In genomic region chr3R:9428189-9428699, dm6 we compare ENCODE assay signal across 1 fruit fly cellular context.
TF ChIP-seq lines count a peak whose summit lies in the region.

No protein-coding gene starts in this region.

TF ChIP-seq in whole organism, embryonic, 481 proteins besides CTCF, POLR2A, EP300 and RAD21 (continued from another document and continues in another):
- TF ChIP-seq caup (GFP tag; optimal IDR thresholded peaks at IDR 0.05; lab: Kevin White, UChicago; ENCODE audit: severe bottlenecking) (peak; percentile 69), nom (GFP tag; optimal IDR thresholded peaks at IDR 0.05; lab: Kevin White, UChicago) (peak; percentile 95), lilli (GFP tag; optimal IDR thresholded peaks at IDR 0.05; lab: Kevin White, UChicago) (peak; percentile 18), CG1529 (GFP tag; optimal IDR thresholded peaks at IDR 0.05; lab: Kevin White, UChicago) (peak; percentile 36), YL-1 (GFP tag; optimal IDR thresholded peaks at IDR 0.05; lab: Kevin White, UChicago) (peak; percentile 57), CG33557 (GFP tag; optimal IDR thresholded peaks at IDR 0.05; lab: Kevin White, UChicago) (peak; percentile 48), sqz (GFP tag; optimal IDR thresholded peaks at IDR 0.05; lab: Kevin White, UChicago) (peak; percentile 76), CG11696 (GFP tag; IDR thresholded peaks at IDR 0.05; lab: Robert Waterston, UW) (no peak), HLHmδ (GFP tag; optimal IDR thresholded peaks at IDR 0.05; lab: Kevin White, UChicago) (peak; percentile 51), ash1 (GFP tag; optimal IDR thresholded peaks at IDR 0.05; lab: Kevin White, UChicago) (no peak), CG3281 (GFP tag; optimal IDR thresholded peaks at IDR 0.05; lab: Kevin White, UChicago) (peak; percentile 48), Ptx1 (GFP tag; IDR thresholded peaks at IDR 0.05; lab: Robert Waterston, UW) (no peak), pzg (GFP tag; optimal IDR thresholded peaks at IDR 0.05; lab: Kevin White, UChicago) (no peak), Dbx (GFP tag; IDR thresholded peaks at IDR 0.05; lab: Robert Waterston, UW) (peak; percentile 58; the same call in 1 of the 3 replicates), CG8290 (GFP tag; optimal IDR thresholded peaks at IDR 0.05; lab: Kevin White, UChicago) (no peak), CG8290 (tag; optimal IDR thresholded peaks at IDR 0.05; lab: Kevin White, UChicago) (peak; percentile 48 to 65), salm (tag; optimal IDR thresholded peaks at IDR 0.05; lab: Kevin White, UChicago) (peak; percentile 62), ATbp (GFP tag; optimal IDR thresholded peaks at IDR 0.05; lab: Kevin White, UChicago) (peak; percentile 71), CG12104 (GFP tag; optimal IDR thresholded peaks at IDR 0.05; lab: Kevin White, UChicago) (no peak), CG31388 (GFP tag; optimal IDR thresholded peaks at IDR 0.05; lab: Kevin White, UChicago) (no peak), ac (GFP tag; optimal IDR thresholded peaks at IDR 0.05; lab: Kevin White, UChicago) (peak; percentile 8), CG2116 (GFP tag; optimal IDR thresholded peaks at IDR 0.05; lab: Kevin White, UChicago) (no peak), cad (GFP tag; optimal IDR thresholded peaks at IDR 0.05; lab: Kevin White, UChicago) (peak; percentile 2), tll (GFP tag; optimal IDR thresholded peaks at IDR 0.05; lab: Kevin White, UChicago) (peak in 1 of 2 experiments; percentile 24), CG2875 (GFP tag; optimal IDR thresholded peaks at IDR 0.05; lab: Kevin White, UChicago) (peak; percentile 49), CG4404 (GFP tag; IDR thresholded peaks at IDR 0.05; lab: Robert Waterston, UW) (no peak), amos (GFP tag; IDR thresholded peaks at IDR 0.05; lab: Robert Waterston, UW; ENCODE audit: partially characterized antibody) (no peak), Mes4 (GFP tag; optimal IDR thresholded peaks at IDR 0.05; lab: Kevin White, UChicago) (no peak), CG7357 (GFP tag; IDR thresholded peaks at IDR 0.05; lab: Robert Waterston, UW) (no peak), Sox102F (GFP tag; optimal IDR thresholded peaks at IDR 0.05; lab: Kevin White, UChicago) (no peak), aop (GFP tag; IDR thresholded peaks at IDR 0.05; lab: Robert Waterston, UW) (no peak), CG15601 (tag; optimal IDR thresholded peaks at IDR 0.05; lab: Kevin White, UChicago) (peak; percentile 24), B-H1 (GFP tag; IDR thresholded peaks at IDR 0.05; lab: Robert Waterston, UW) (no peak; the same call in 2 of the 3 replicates), CG12744 (GFP tag; optimal IDR thresholded peaks at IDR 0.05; lab: Kevin White, UChicago) (no peak), CG16863 (GFP tag; optimal IDR thresholded peaks at IDR 0.05; lab: Kevin White, UChicago) (no peak), CG14441 (GFP tag; IDR thresholded peaks at IDR 0.05; lab: Robert Waterston, UW) (no peak), CG9609 (GFP tag; optimal IDR thresholded peaks at IDR 0.05; lab: Kevin White, UChicago) (no peak), cwo (GFP tag; optimal IDR thresholded peaks at IDR 0.05; lab: Kevin White, UChicago) (peak; percentile 23), CG10366 (GFP tag; IDR thresholded peaks at IDR 0.05; lab: Robert Waterston, UW) (no peak), Taf1 (GFP tag; IDR thresholded peaks at IDR 0.05; lab: Robert Waterston, UW) (no peak), HmgZ (tag; optimal IDR thresholded peaks at IDR 0.05; lab: Kevin White, UChicago) (peak; percentile 52), Max (GFP tag; optimal IDR thresholded peaks at IDR 0.05; lab: Kevin White, UChicago) (no peak), nmo (GFP tag; optimal IDR thresholded peaks at IDR 0.05; lab: Kevin White, UChicago) (no peak), CG2712 (tag; optimal IDR thresholded peaks at IDR 0.05; lab: Kevin White, UChicago) (no peak), CrebB (tag; optimal IDR thresholded peaks at IDR 0.05; lab: Kevin White, UChicago) (peak; percentile 76), Rx (GFP tag; IDR thresholded peaks at IDR 0.05; lab: Robert Waterston, UW) (no peak), CG14050 (GFP tag; IDR thresholded peaks at IDR 0.05; lab: Robert Waterston, UW) (no peak), emc (GFP tag; optimal IDR thresholded peaks at IDR 0.05; lab: Kevin White, UChicago) (no peak), CG1647 (GFP tag; optimal IDR thresholded peaks at IDR 0.05; lab: Kevin White, UChicago) (no peak), Eip74EF (GFP tag; optimal IDR thresholded peaks at IDR 0.05; lab: Kevin White, UChicago) (peak in 1 of 2 experiments; percentile 57), CG2202 (tag; optimal IDR thresholded peaks at IDR 0.05; lab: Kevin White, UChicago) (no peak), CG17829 (tag; optimal IDR thresholded peaks at IDR 0.05; lab: Kevin White, UChicago) (peak; percentile 14), Hey (tag; optimal IDR thresholded peaks at IDR 0.05; lab: Kevin White, UChicago) (peak; percentile 26), disco-r (GFP tag; optimal IDR thresholded peaks at IDR 0.05; lab: Kevin White, UChicago) (no peak), crp (GFP tag; optimal IDR thresholded peaks at IDR 0.05; lab: Kevin White, UChicago) (no peak), ftz-f1 (GFP tag; optimal IDR thresholded peaks at IDR 0.05; lab: Kevin White, UChicago) (peak; percentile 32), CG15073 (GFP tag; optimal IDR thresholded peaks at IDR 0.05; lab: Kevin White, UChicago) (no peak), CG7987 (GFP tag; optimal IDR thresholded peaks at IDR 0.05; lab: Kevin White, UChicago) (peak; percentile 63), otp (GFP tag; IDR thresholded peaks at IDR 0.05; lab: Robert Waterston, UW) (peak; percentile 69; the same call in 1 of the 3 replicates), Dp (GFP tag; optimal IDR thresholded peaks at IDR 0.05; lab: Kevin White, UChicago) (no peak), Atf6 (GFP tag; IDR thresholded peaks at IDR 0.05; lab: Robert Waterston, UW) (peak; percentile 66), shn (GFP tag; optimal IDR thresholded peaks at IDR 0.05; lab: Kevin White, UChicago) (no peak), CG9932 (GFP tag; IDR thresholded peaks at IDR 0.05; lab: Robert Waterston, UW) (no peak), CG17912 (GFP tag; optimal IDR thresholded peaks at IDR 0.05; lab: Kevin White, UChicago) (peak; percentile 18), Lim3 (GFP tag; IDR thresholded peaks at IDR 0.05; lab: Robert Waterston, UW) (no peak), Hr3 (GFP tag; optimal IDR thresholded peaks at IDR 0.05; lab: Kevin White, UChicago) (no peak), Drgx (GFP tag; IDR thresholded peaks at IDR 0.05; lab: Robert Waterston, UW) (peak; percentile 62), hbn (GFP tag; IDR thresholded peaks at IDR 0.05; lab: Robert Waterston, UW; ENCODE audit: partially characterized antibody) (peak; percentile 58; the same call in 1 of the 2 replicates), CG17186 (GFP tag; optimal IDR thresholded peaks at IDR 0.05; lab: Kevin White, UChicago) (no peak), CG14014 (GFP tag; IDR thresholded peaks at IDR 0.05; lab: Robert Waterston, UW) (peak; percentile 65; the same call in 1 of the 2 replicates), ci (GFP tag; IDR thresholded peaks at IDR 0.05; lab: Robert Waterston, UW) (peak; percentile 81), toy (GFP tag; IDR thresholded peaks at IDR 0.05; lab: Robert Waterston, UW) (no peak), ewg (GFP tag; optimal IDR thresholded peaks at IDR 0.05; lab: Kevin White, UChicago) (no peak), pfk (GFP tag; optimal IDR thresholded peaks at IDR 0.05; lab: Kevin White, UChicago) (peak; percentile 66), Nf-YA (GFP tag; IDR thresholded peaks at IDR 0.05; lab: Robert Waterston, UW) (no peak), al (GFP tag; IDR thresholded peaks at IDR 0.05; lab: Robert Waterston, UW) (no peak), knrl (GFP tag; IDR thresholded peaks at IDR 0.05; lab: Robert Waterston, UW; ENCODE audit: partially characterized antibody) (no peak), CG30431 (GFP tag; optimal IDR thresholded peaks at IDR 0.05; lab: Kevin White, UChicago) (no peak), dpn (GFP tag; optimal IDR thresholded peaks at IDR 0.05; lab: Kevin White, UChicago) (no peak), chm (GFP tag; IDR thresholded peaks at IDR 0.05; lab: Robert Waterston, UW) (peak; percentile 73), CG18599 (GFP tag; optimal IDR thresholded peaks at IDR 0.05; lab: Kevin White, UChicago) (peak; percentile 60), Tbp (GFP tag; optimal IDR thresholded peaks at IDR 0.05; lab: Kevin White, UChicago) (no peak), Awh (GFP tag; IDR thresholded peaks at IDR 0.05; lab: Robert Waterston, UW) (0 out of 2 replicates have a peak, but pooled peaks have one; percentile 18), Dek (tag; optimal IDR thresholded peaks at IDR 0.05; lab: Kevin White, UChicago) (no peak), fru (optimal IDR thresholded peaks at IDR 0.05; lab: Kevin White, UChicago) (no peak), en (GFP tag; optimal IDR thresholded peaks at IDR 0.05; lab: Kevin White, UChicago) (no peak), Hr51 (GFP tag; optimal IDR thresholded peaks at IDR 0.05; lab: Kevin White, UChicago) (no peak), ind (GFP tag; optimal IDR thresholded peaks at IDR 0.05; lab: Kevin White, UChicago) (no peak), tin (GFP tag; optimal IDR thresholded peaks at IDR 0.05; lab: Kevin White, UChicago) (peak; percentile 9), Lpt (GFP tag; optimal IDR thresholded peaks at IDR 0.05; lab: Kevin White, UChicago) (peak; percentile 68), Nf-YC (tag; optimal IDR thresholded peaks at IDR 0.05; lab: Kevin White, UChicago) (peak; percentile 24), CG12659 (GFP tag; optimal IDR thresholded peaks at IDR 0.05; lab: Kevin White, UChicago) (peak; percentile 29), CG3163 (GFP tag; optimal IDR thresholded peaks at IDR 0.05; lab: Kevin White, UChicago) (peak; percentile 21), Usf (GFP tag; optimal IDR thresholded peaks at IDR 0.05; lab: Kevin White, UChicago) (no peak), CG12071 (GFP tag; optimal IDR thresholded peaks at IDR 0.05; lab: Kevin White, UChicago) (peak; percentile 67), ab (GFP tag; optimal IDR thresholded peaks at IDR 0.05; lab: Kevin White, UChicago) (no peak), vvl (GFP tag; IDR thresholded peaks at IDR 0.05; lab: Robert Waterston, UW) (peak; percentile 43; the same call in 1 of the 2 replicates), CG3838 (GFP tag; optimal IDR thresholded peaks at IDR 0.05; lab: Kevin White, UChicago) (no peak), Adf1 (GFP tag; IDR thresholded peaks at IDR 0.05; lab: Robert Waterston, UW) (peak; percentile 40; the same call in 1 of the 2 replicates), Camta (GFP tag; optimal IDR thresholded peaks at IDR 0.05; lab: Kevin White, UChicago) (no peak), Bteb2 (GFP tag; optimal IDR thresholded peaks at IDR 0.05; lab: Kevin White, UChicago) (no peak), CoRest (tag; optimal IDR thresholded peaks at IDR 0.05; lab: Kevin White, UChicago) (no peak), CG8388 (GFP tag; optimal IDR thresholded peaks at IDR 0.05; lab: Kevin White, UChicago) (no peak), CG12155 (GFP tag; optimal IDR thresholded peaks at IDR 0.05; lab: Kevin White, UChicago) (no peak), PHDP (tag; optimal IDR thresholded peaks at IDR 0.05; lab: Kevin White, UChicago) (peak; percentile 50), Oli (tag; optimal IDR thresholded peaks at IDR 0.05; lab: Kevin White, UChicago) (no peak), BEAF-32 (GFP tag; optimal IDR thresholded peaks at IDR 0.05; lab: Kevin White, UChicago) (no peak), Blimp-1 (GFP tag; optimal IDR thresholded peaks at IDR 0.05; lab: Kevin White, UChicago) (no peak), gem (tag; optimal IDR thresholded peaks at IDR 0.05; lab: Kevin White, UChicago) (no peak), sens (GFP tag; lab: Kevin White, UChicago) (peak; percentile 79), Neu2 (GFP tag; optimal IDR thresholded peaks at IDR 0.05; lab: Kevin White, UChicago; ENCODE audit: borderline replicate concordance) (no peak), CG17385 (GFP tag; optimal IDR thresholded peaks at IDR 0.05; lab: Kevin White, UChicago) (peak; percentile 58), HLH3B (GFP tag; IDR thresholded peaks at IDR 0.05; lab: Robert Waterston, UW) (no peak), CG11085 (GFP tag; IDR thresholded peaks at IDR 0.05; lab: Robert Waterston, UW) (no peak), CG3847 (GFP tag; IDR thresholded peaks at IDR 0.05; lab: Robert Waterston, UW) (no peak), Hr78 (GFP tag; optimal IDR thresholded peaks at IDR 0.05; lab: Kevin White, UChicago) (peak in 1 of 2 experiments; percentile 17), zf30C (GFP tag; optimal IDR thresholded peaks at IDR 0.05; lab: Kevin White, UChicago) (peak; percentile 2), CG32772 (GFP tag; IDR thresholded peaks at IDR 0.05; lab: Robert Waterston, UW) (no peak), corto (GFP tag; optimal IDR thresholded peaks at IDR 0.05; lab: Kevin White, UChicago) (peak; percentile 21), CG7745 (tag; optimal IDR thresholded peaks at IDR 0.05; lab: Kevin White, UChicago) (peak; percentile 11), insv (GFP tag; optimal IDR thresholded peaks at IDR 0.05; lab: Kevin White, UChicago) (peak in 1 of 2 experiments; percentile 86), trh (GFP tag; optimal IDR thresholded peaks at IDR 0.05; lab: Kevin White, UChicago) (no peak), CG17359 (tag; optimal IDR thresholded peaks at IDR 0.05; lab: Kevin White, UChicago) (no peak), Rfx (GFP tag; IDR thresholded peaks at IDR 0.05; lab: Robert Waterston, UW) (peak; percentile 29; the same call in 1 of the 2 replicates), Hmx (GFP tag; optimal IDR thresholded peaks at IDR 0.05; lab: Kevin White, UChicago) (no peak), CG12769 (tag; optimal IDR thresholded peaks at IDR 0.05; lab: Kevin White, UChicago) (peak; percentile 94), cg (GFP tag; optimal IDR thresholded peaks at IDR 0.05; lab: Kevin White, UChicago) (peak; percentile 86), vfl (GFP tag; optimal IDR thresholded peaks at IDR 0.05; lab: Kevin White, UChicago) (no peak), bowl (GFP tag; IDR thresholded peaks at IDR 0.05; lab: Robert Waterston, UW) (peak; percentile 47; the same call in 1 of the 2 replicates), CG15479 (GFP tag; optimal IDR thresholded peaks at IDR 0.05; lab: Kevin White, UChicago) (peak; percentile 88), ERR (GFP tag; optimal IDR thresholded peaks at IDR 0.05; lab: Kevin White, UChicago) (peak; percentile 27), NFAT (GFP tag; IDR thresholded peaks at IDR 0.05; lab: Robert Waterston, UW) (no peak), CG4854 (GFP tag; optimal IDR thresholded peaks at IDR 0.05; lab: Kevin White, UChicago) (no peak), az2 (GFP tag; optimal IDR thresholded peaks at IDR 0.05; lab: Kevin White, UChicago) (no peak), inv (GFP tag; IDR thresholded peaks at IDR 0.05; lab: Robert Waterston, UW; ENCODE audit: partially characterized antibody) (no peak)
